Worm (Caenorhabditis elegans) whole organism, early embryonic: ENCODE results near the gene cone-1.

Experiments
- B0310.2 ChIP-seq: sonication (generic microtip); optimal IDR thresholded peaks from 2 replicates; lab custom pipeline; 2016; ENCODE audit warnings: mild to moderate bottlenecking, missing genetic modification characterization, missing compliant biosample characterization
- F13C5.2 ChIP-seq: sonication (generic microtip); optimal IDR thresholded peaks from 2 replicates; lab custom pipeline; 2017; ENCODE audit warnings: mild to moderate bottlenecking, missing genetic modification characterization, inconsistent platforms, missing compliant biosample characterization
- aly-1 ChIP-seq: sonication (generic microtip); optimal IDR thresholded peaks from 2 replicates; lab custom pipeline; 2016; ENCODE audit warnings: missing genetic modification characterization, missing compliant biosample characterization
- ama-1 ChIP-seq: fragments of 150-350 bp; optimal IDR thresholded peaks from 2 replicates; lab custom pipeline; 2014
- ceh-13 ChIP-seq: fragments of 200-800 bp; sonication (Bioruptor generic); optimal IDR thresholded peaks from 2 replicates; lab custom pipeline; 2018; ENCODE audit warnings: mild to moderate bottlenecking, missing genetic modification characterization, missing compliant biosample characterization
- ceh-36 ChIP-seq: sonication (generic microtip); optimal IDR thresholded peaks from 2 replicates; lab custom pipeline; 2016; ENCODE audit warnings: missing genetic modification characterization, inconsistent platforms, missing compliant biosample characterization
- ets-7 ChIP-seq: sonication (generic microtip); optimal IDR thresholded peaks from 2 replicates; lab custom pipeline; 2016; ENCODE audit warnings: missing genotype, missing genetic modification characterization, missing compliant biosample characterization
- flt-1 ChIP-seq: fragments of 200-800 bp; sonication (Bioruptor generic); IDR thresholded peaks from 2 replicates; pipeline ENCODE4 v1.3.6; 2022; ENCODE audit warnings: missing genetic modification characterization, missing compliant biosample characterization
- hmbx-1 ChIP-seq: sonication (generic microtip); optimal IDR thresholded peaks from 2 replicates; lab custom pipeline; 2016; ENCODE audit warnings: mild to moderate bottlenecking, missing genetic modification characterization, missing compliant biosample characterization
- hmg-4 ChIP-seq: fragments of 200-800 bp; sonication (Bioruptor generic); optimal IDR thresholded peaks from 2 replicates; lab custom pipeline; 2018; ENCODE audit warnings: mild to moderate bottlenecking, missing genetic modification characterization, missing compliant biosample characterization
- hnd-1 ChIP-seq: sonication (generic microtip); optimal IDR thresholded peaks from 2 replicates; lab custom pipeline; 2016; ENCODE audit warnings: missing genetic modification characterization, missing compliant biosample characterization
- pes-1 ChIP-seq: fragments of 200-800 bp; sonication (Bioruptor generic); IDR thresholded peaks from 2 replicates; pipeline ENCODE4 v1.3.6; 2022; ENCODE audit warnings: missing genetic modification reagents, missing genetic modification characterization, missing compliant biosample characterization
- scrt-1 ChIP-seq: fragments of 200-800 bp; sonication (Bioruptor generic); IDR thresholded peaks from 2 replicates; pipeline ENCODE4 v1.3.6; 2022; ENCODE audit warnings: missing genetic modification characterization, missing compliant biosample characterization
- sea-1 ChIP-seq: fragments of 200-800 bp; sonication (Bioruptor generic); conservative IDR thresholded peaks from 2 replicates; pipeline ENCODE4 v1.3.6; 2022; ENCODE audit warnings: missing genetic modification characterization, missing compliant biosample characterization
- tbx-11 ChIP-seq: fragments of 200-800 bp; sonication (Bioruptor generic); IDR thresholded peaks from 2 replicates; pipeline ENCODE4 v1.3.6; 2022; ENCODE audit warnings: missing genetic modification characterization, missing compliant biosample characterization
- tbx-37 ChIP-seq: fragments of 200-800 bp; sonication (Bioruptor generic); conservative IDR thresholded peaks from 2 replicates; pipeline ENCODE4 v1.3.6; 2022; ENCODE audit warnings: missing genetic modification reagents, missing genetic modification characterization, missing compliant biosample characterization
- tra-4 ChIP-seq: sonication (generic microtip); optimal IDR thresholded peaks from 2 replicates; lab custom pipeline; 2017; ENCODE audit warnings: missing genetic modification characterization, missing compliant biosample characterization

cone-1 gene

ce11 chrIII:2546298-2546697 lies 15.9 kb downstream of the cone-1 start:
- TF ChIP-seq B0310.2 (no peak), sea-1 (GFP tag; lab: Robert Waterston, UW) (no peak), tbx-11 (GFP tag; lab: Robert Waterston, UW) (no peak), aly-1 (tag; lab: Kevin White, UChicago) (no peak), scrt-1 (GFP tag; lab: Robert Waterston, UW) (no peak), flt-1 (no peak), hmbx-1 (tag; lab: Kevin White, UChicago) (no peak), F13C5.2 (tag; lab: Kevin White, UChicago) (no peak), hmg-4 (GFP tag; lab: Kevin White, UChicago) (no peak), pes-1 (no peak), tra-4 (no peak), ets-7 (tag; lab: Kevin White, UChicago) (no peak), ama-1 (lab: Kevin White, UChicago) (no peak), ceh-13 (GFP tag; lab: Kevin White, UChicago) (no peak), tbx-37 (GFP tag; lab: Robert Waterston, UW) (no peak)

- no peak for TF ChIP-seq tra-4
- no peak for TF ChIP-seq F13C5.2 (tag; lab: Kevin White, UChicago)
- TF ChIP-seq ceh-36: no peak
- no peak for TF ChIP-seq flt-1
- no peak for TF ChIP-seq ceh-13 (GFP tag; lab: Kevin White, UChicago)
- no peak for TF ChIP-seq hmbx-1 (tag; lab: Kevin White, UChicago)
- TF ChIP-seq pes-1: no peak
- no peak for TF ChIP-seq aly-1 (tag; lab: Kevin White, UChicago)
- TF ChIP-seq sea-1 (GFP tag; lab: Robert Waterston, UW): no peak
- TF ChIP-seq ama-1 (lab: Kevin White, UChicago): no peak
- no peak for TF ChIP-seq hmg-4 (GFP tag; lab: Kevin White, UChicago)
- TF ChIP-seq B0310.2: no peak
- TF ChIP-seq tbx-37 (GFP tag; lab: Robert Waterston, UW): no peak
- no peak for TF ChIP-seq ets-7 (tag; lab: Kevin White, UChicago)
- TF ChIP-seq hnd-1 (tag; lab: Kevin White, UChicago): no peak
- TF ChIP-seq scrt-1 (GFP tag; lab: Robert Waterston, UW): no peak
- no peak for TF ChIP-seq tbx-11 (GFP tag; lab: Robert Waterston, UW)
These were observed 19.2 kb downstream of the cone-1 start, which contains the start of gene feh-1 for ce11 chrIII:2549620-2550019. Gene feh-1, plus strand, starts transcription at chrIII:2549920.

- TF ChIP-seq tbx-11 (GFP tag; lab: Robert Waterston, UW) (no peak), B0310.2 (no peak), aly-1 (tag; lab: Kevin White, UChicago) (no peak), hmg-4 (GFP tag; lab: Kevin White, UChicago) (no peak), F13C5.2 (tag; lab: Kevin White, UChicago) (no peak), hnd-1 (tag; lab: Kevin White, UChicago) (no peak), ceh-13 (GFP tag; lab: Kevin White, UChicago) (no peak), tra-4 (no peak), sea-1 (GFP tag; lab: Robert Waterston, UW) (no peak), hmbx-1 (tag; lab: Kevin White, UChicago) (no peak), tbx-37 (GFP tag; lab: Robert Waterston, UW) (no peak), ama-1 (lab: Kevin White, UChicago) (no peak), scrt-1 (GFP tag; lab: Robert Waterston, UW) (no peak), flt-1 (no peak)
These were observed 21.6 kb downstream of the cone-1 start for ce11 chrIII:2551981-2552380.

ce11 chrIII:2552382-2552781 lies 22.0 kb downstream of the cone-1 start:
- no peak for TF ChIP-seq pes-1
- TF ChIP-seq ets-7 (tag; lab: Kevin White, UChicago): no peak
- TF ChIP-seq tbx-37 (GFP tag; lab: Robert Waterston, UW): no peak
- no peak for TF ChIP-seq sea-1 (GFP tag; lab: Robert Waterston, UW)
- TF ChIP-seq ceh-13 (GFP tag; lab: Kevin White, UChicago): no peak
- TF ChIP-seq tbx-11 (GFP tag; lab: Robert Waterston, UW): no peak
- TF ChIP-seq scrt-1 (GFP tag; lab: Robert Waterston, UW): no peak
- no peak for TF ChIP-seq ceh-36
- no peak for TF ChIP-seq aly-1 (tag; lab: Kevin White, UChicago)
- no peak for TF ChIP-seq tra-4
- no peak for TF ChIP-seq ama-1 (lab: Kevin White, UChicago)
- no peak for TF ChIP-seq B0310.2
- no peak for TF ChIP-seq hnd-1 (tag; lab: Kevin White, UChicago)
- TF ChIP-seq hmg-4 (GFP tag; lab: Kevin White, UChicago): no peak
- TF ChIP-seq F13C5.2 (tag; lab: Kevin White, UChicago): no peak
- TF ChIP-seq hmbx-1 (tag; lab: Kevin White, UChicago): no peak
- TF ChIP-seq flt-1: no peak

DNA sequence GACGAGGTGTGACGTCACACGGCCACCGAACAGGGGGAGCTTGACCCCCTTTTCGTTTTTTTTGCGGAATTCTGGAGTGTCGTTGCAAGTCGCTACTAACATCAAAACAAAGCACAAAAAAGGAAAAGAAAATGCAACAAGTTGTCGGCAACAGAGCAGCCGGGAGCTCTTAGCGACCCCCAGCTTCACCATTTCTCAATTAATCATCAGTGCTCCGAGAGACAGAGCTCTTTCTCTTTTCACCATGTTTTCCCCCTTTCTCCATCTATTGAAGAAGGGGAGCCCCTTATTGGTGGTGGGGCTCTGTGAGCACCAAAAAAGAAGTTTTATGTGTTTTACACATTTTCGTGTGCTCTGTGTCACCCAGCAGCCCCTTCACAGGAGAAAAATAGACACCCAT lies 23.2 kb downstream of the cone-1 start:
- no peak for TF ChIP-seq sea-1 (GFP tag; lab: Robert Waterston, UW)

DNA sequence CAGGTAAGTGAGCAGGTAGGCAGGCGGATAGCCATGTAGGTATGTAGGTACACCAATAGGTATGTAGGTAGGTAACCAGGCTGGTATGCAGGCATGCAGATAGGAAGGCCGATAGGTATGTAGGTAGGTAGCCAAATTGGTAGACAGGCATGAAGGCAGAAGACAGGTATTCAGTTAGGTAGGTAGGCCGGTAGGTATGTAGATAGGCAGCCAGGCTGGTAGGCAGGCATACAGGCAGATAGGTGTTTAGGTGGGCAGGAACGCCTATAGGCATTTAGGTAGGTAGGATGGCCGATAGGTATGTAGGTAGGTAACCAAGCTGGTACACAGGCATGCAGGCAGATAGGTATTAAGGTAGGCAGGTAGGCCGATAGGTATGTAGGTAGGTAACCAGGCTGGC lies 30.4 kb downstream of the cone-1 start:
- TF ChIP-seq hnd-1 (tag; lab: Kevin White, UChicago) (no peak), B0310.2 (no peak), ceh-13 (GFP tag; lab: Kevin White, UChicago) (no peak), ceh-36 (no peak), ets-7 (tag; lab: Kevin White, UChicago) (no peak), F13C5.2 (tag; lab: Kevin White, UChicago) (no peak), flt-1 (no peak), hmg-4 (GFP tag; lab: Kevin White, UChicago) (no peak), hmbx-1 (tag; lab: Kevin White, UChicago) (no peak), scrt-1 (GFP tag; lab: Robert Waterston, UW) (no peak), sea-1 (GFP tag; lab: Robert Waterston, UW) (no peak), tra-4 (no peak), tbx-37 (GFP tag; lab: Robert Waterston, UW) (no peak), aly-1 (tag; lab: Kevin White, UChicago) (no peak), pes-1 (no peak), tbx-11 (GFP tag; lab: Robert Waterston, UW) (no peak), ama-1 (lab: Kevin White, UChicago) (no peak)

DNA sequence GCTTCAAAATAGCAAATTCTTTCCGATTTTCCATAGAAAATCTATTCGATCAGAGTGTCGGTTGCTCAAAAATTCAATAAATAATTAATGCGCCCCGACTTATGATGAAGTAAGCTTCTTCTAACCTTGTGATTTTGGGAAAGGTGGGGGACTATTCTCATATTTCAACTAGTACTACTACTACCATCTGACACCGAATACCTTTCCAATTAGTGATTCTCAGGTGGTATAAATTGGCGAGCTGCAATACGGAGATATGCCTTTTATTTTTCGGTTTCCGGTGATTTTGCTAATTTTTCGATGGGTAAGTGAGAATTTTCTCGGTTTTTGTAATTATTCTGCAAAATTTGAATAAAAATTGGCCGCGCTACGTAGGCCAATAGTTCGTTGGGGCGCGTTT lies 31.0 kb downstream of the cone-1 start, which contains the start of gene nhr-239:
Gene nhr-239, plus strand, starts transcription at position 301 of the 400 bp plus-strand sequence.
- no peak for TF ChIP-seq scrt-1 (GFP tag; lab: Robert Waterston, UW)
- no peak for TF ChIP-seq ets-7 (tag; lab: Kevin White, UChicago)
- TF ChIP-seq ama-1 (lab: Kevin White, UChicago): no peak
- TF ChIP-seq tra-4: no peak
- no peak for TF ChIP-seq flt-1
- TF ChIP-seq aly-1 (tag; lab: Kevin White, UChicago): no peak
- TF ChIP-seq pes-1: no peak
- no peak for TF ChIP-seq hnd-1 (tag; lab: Kevin White, UChicago)
- no peak for TF ChIP-seq ceh-36
- no peak for TF ChIP-seq tbx-11 (GFP tag; lab: Robert Waterston, UW)
